Worm (Caenorhabditis elegans) whole organism, L4 larva: ENCODE results near the gene elo-8.
A peak's percentile ranks its signal among the peaks of the same experiment; 100 is the strongest.

Source experiments
- F37D6.2 ChIP-seq: sonication (generic microtip); optimal IDR thresholded peaks from 2 replicates; lab custom pipeline; 2016; ENCODE audit warnings: mild to moderate bottlenecking, missing genetic modification characterization, missing compliant biosample characterization
- F44E2.7 ChIP-seq: fragments of 200-800 bp; sonication (Bioruptor generic); IDR thresholded peaks from 2 replicates; pipeline ENCODE4 v2.1.2; 2022; ENCODE audit warnings: missing genetic modification characterization, missing compliant biosample characterization
- F49E8.2 ChIP-seq: sonication (generic microtip); optimal IDR thresholded peaks from 2 replicates; lab custom pipeline; 2016; ENCODE audit warnings: missing compliant biosample characterization, mild to moderate bottlenecking, missing genetic modification characterization, borderline replicate concordance
- R02D3.7 ChIP-seq: fragments of 150-350 bp; sonication (generic microtip); optimal IDR thresholded peaks from 3 replicates; lab custom pipeline; 2014; ENCODE audit warnings: missing biosample characterization, missing genetic modification characterization
- Y48G9A.11 ChIP-seq: fragments of 200-800 bp; sonication (Bioruptor generic); IDR thresholded peaks from 2 replicates; pipeline ENCODE4 v1.3.6; 2022; ENCODE audit warnings: missing genetic modification reagents, missing genetic modification characterization, missing compliant biosample characterization
- ZK546.5 ChIP-seq, 2 experiments: sonication (generic microtip); optimal IDR thresholded peaks; 2 replicates each; lab custom pipeline; 2017; ENCODE audit warnings: missing biosample characterization in 2 of 2, missing genetic modification characterization in 2 of 2
- aly-2 ChIP-seq: sonication (generic microtip); optimal IDR thresholded peaks from 2 replicates; lab custom pipeline; 2018; ENCODE audit warnings: missing biosample characterization, missing genetic modification characterization
- ama-1 ChIP-seq: fragments of 150-350 bp; optimal IDR thresholded peaks from 2 replicates; lab custom pipeline; 2014; ENCODE audit warnings: inconsistent platforms, mixed read lengths
- ceh-20 ChIP-seq: fragments of 200-800 bp; sonication (Bioruptor generic); IDR thresholded peaks from 2 replicates; pipeline ENCODE4 v1.3.6; 2022; ENCODE audit warnings: missing genetic modification reagents, missing genetic modification characterization, missing compliant biosample characterization
- cey-2 ChIP-seq: sonication (generic microtip); optimal IDR thresholded peaks from 3 replicates; lab custom pipeline; 2017; ENCODE audit warnings: missing genetic modification characterization, mild to moderate bottlenecking, missing compliant biosample characterization, antibody characterized with exemption, borderline replicate concordance; ENCODE audit not compliant: insufficient read depth
- dpl-1 ChIP-seq: fragments of 150-350 bp; optimal IDR thresholded peaks from 2 replicates; lab custom pipeline; 2014; ENCODE audit warnings: missing biosample characterization, missing genetic modification reagents, missing genetic modification characterization
- egl-27 ChIP-seq: sonication (generic microtip); optimal IDR thresholded peaks from 3 replicates; lab custom pipeline; 2017; ENCODE audit warnings: missing biosample characterization, missing genetic modification reagents, missing genetic modification characterization
- egl-43 ChIP-seq: fragments of 200-800 bp; sonication (Bioruptor generic); IDR thresholded peaks from 2 replicates; pipeline ENCODE4 v1.3.6; 2022; ENCODE audit warnings: missing genetic modification reagents, missing genetic modification characterization, missing compliant biosample characterization
- fos-1 ChIP-seq: fragments of 150-350 bp; optimal IDR thresholded peaks from 2 replicates; lab custom pipeline; 2014; ENCODE audit warnings: missing biosample characterization, missing genetic modification characterization
- hif-1 ChIP-seq, 2 experiments: sonication (generic microtip); optimal IDR thresholded peaks; 2 replicates each; lab custom pipeline; 2016 to 2017; ENCODE audit warnings: missing compliant biosample characterization in 2 of 2, missing genetic modification characterization in 2 of 2, missing genetic modification reagents in 2 of 2, missing genotype in 2 of 2, mild to moderate bottlenecking in 1 of 2
- hlh-11 ChIP-seq: fragments of 200-800 bp; sonication (Bioruptor generic); optimal IDR thresholded peaks from 2 replicates; lab custom pipeline; 2018; ENCODE audit warnings: mild to moderate bottlenecking, missing genetic modification characterization, missing compliant biosample characterization
- hlh-30 ChIP-seq: sonication (generic microtip); optimal IDR thresholded peaks from 2 replicates; lab custom pipeline; 2017; ENCODE audit warnings: antibody characterized with exemption, mild to moderate bottlenecking, missing genetic modification characterization, missing compliant biosample characterization; ENCODE audit not compliant: insufficient read depth
- hmg-1.1 ChIP-seq: fragments of 200-800 bp; sonication (Bioruptor generic); IDR thresholded peaks from 2 replicates; pipeline ENCODE4 v1.3.6; 2022; ENCODE audit warnings: missing genetic modification reagents, missing genetic modification characterization, missing compliant biosample characterization
- lim-7 ChIP-seq: fragments of 200-800 bp; sonication (Bioruptor generic); IDR thresholded peaks from 2 replicates; pipeline ENCODE4 v1.3.6; 2022; ENCODE audit warnings: missing genetic modification characterization, missing compliant biosample characterization
- lin-39 ChIP-seq: fragments of 150-350 bp; optimal IDR thresholded peaks from 2 replicates; lab custom pipeline; 2014; ENCODE audit warnings: missing biosample characterization, missing genetic modification reagents, missing genetic modification characterization
- lsy-2 ChIP-seq, 2 experiments: fragments of 150-350 bp in 1 of 2; sonication (generic microtip) in 1 of 2; optimal IDR thresholded peaks; 2 replicates each; lab custom pipeline; 2014 to 2017; ENCODE audit warnings: missing biosample characterization in 2 of 2, missing genetic modification characterization in 2 of 2
- mdl-1 ChIP-seq, 2 experiments: fragments of 150-350 bp in 1 of 2; sonication (generic microtip) in 1 of 2; optimal IDR thresholded peaks; 2 replicates each; lab custom pipeline; 2014 to 2017; ENCODE audit warnings: missing biosample characterization in 2 of 2, missing genetic modification characterization in 2 of 2
- mep-1 ChIP-seq: fragments of 150-350 bp; sonication (generic microtip); optimal IDR thresholded peaks from 3 replicates; lab custom pipeline; 2014; ENCODE audit warnings: missing biosample characterization, missing genetic modification characterization
- mxl-3 ChIP-seq: fragments of 200-800 bp; sonication (Bioruptor generic); optimal IDR thresholded peaks from 2 replicates; lab custom pipeline; 2018; ENCODE audit warnings: mild to moderate bottlenecking, missing genetic modification characterization, missing compliant biosample characterization
- nhr-102 ChIP-seq: sonication (generic microtip); optimal IDR thresholded peaks from 2 replicates; lab custom pipeline; 2016; ENCODE audit warnings: mild to moderate bottlenecking, missing genetic modification characterization, moderate library complexity, missing compliant biosample characterization
- nhr-111 ChIP-seq: fragments of 200-800 bp; sonication (Bioruptor generic); optimal IDR thresholded peaks from 2 replicates; lab custom pipeline; 2018; ENCODE audit warnings: mild to moderate bottlenecking, missing genetic modification characterization, missing compliant biosample characterization
- nhr-6 ChIP-seq: fragments of 150-350 bp; optimal IDR thresholded peaks from 2 replicates; lab custom pipeline; 2014; ENCODE audit warnings: missing biosample characterization, missing genetic modification characterization
- nhr-76 ChIP-seq: fragments of 150-350 bp; optimal IDR thresholded peaks from 2 replicates; lab custom pipeline; 2014; ENCODE audit warnings: missing biosample characterization, missing genetic modification characterization
- rbr-2 ChIP-seq: sonication (generic microtip); optimal IDR thresholded peaks from 2 replicates; lab custom pipeline; 2016; ENCODE audit warnings: missing genotype, missing genetic modification characterization, missing compliant biosample characterization
- saeg-2 ChIP-seq: fragments of 200-800 bp; sonication (Bioruptor generic); IDR thresholded peaks from 2 replicates; pipeline ENCODE4 v1.3.6; 2022; ENCODE audit warnings: missing genetic modification reagents, missing genetic modification characterization, missing compliant biosample characterization
- sdz-12 ChIP-seq: fragments of 200-800 bp; sonication (Bioruptor generic); optimal IDR thresholded peaks from 2 replicates; lab custom pipeline; 2018; ENCODE audit warnings: mild to moderate bottlenecking, missing genetic modification characterization, missing compliant biosample characterization
- set-16 ChIP-seq: fragments of 200-800 bp; sonication (Bioruptor generic); IDR thresholded peaks from 2 replicates; pipeline ENCODE4 v1.3.6; 2022; ENCODE audit warnings: missing genetic modification reagents, missing genetic modification characterization, missing compliant biosample characterization
- skn-1 ChIP-seq: fragments of 150-350 bp; optimal IDR thresholded peaks from 2 replicates; lab custom pipeline; 2014; ENCODE audit warnings: missing biosample characterization, missing genetic modification characterization
- snpc-1.2 ChIP-seq: fragments of 200-800 bp; sonication (Bioruptor generic); IDR thresholded peaks from 2 replicates; pipeline ENCODE4 v1.3.6; 2022; ENCODE audit warnings: missing genetic modification reagents, missing genetic modification characterization, missing compliant biosample characterization
- snpc-4 ChIP-seq: fragments of 150-350 bp; optimal IDR thresholded peaks from 2 replicates; lab custom pipeline; 2014; ENCODE audit warnings: missing biosample characterization, missing genetic modification characterization
- spr-1 ChIP-seq: sonication (generic microtip); optimal IDR thresholded peaks from 2 replicates; lab custom pipeline; 2016; ENCODE audit warnings: mild to moderate bottlenecking, missing genetic modification characterization, missing compliant biosample characterization
- spr-3 ChIP-seq: fragments of 200-800 bp; sonication (Bioruptor generic); optimal IDR thresholded peaks from 2 replicates; lab custom pipeline; 2018; ENCODE audit warnings: mild to moderate bottlenecking, missing genetic modification characterization, missing compliant biosample characterization
- tag-97 ChIP-seq: fragments of 200-800 bp; sonication (Bioruptor generic); IDR thresholded peaks from 2 replicates; pipeline ENCODE4 v1.3.6; 2022; ENCODE audit warnings: missing genetic modification characterization, missing compliant biosample characterization
- unc-130 ChIP-seq: sonication (generic microtip); optimal IDR thresholded peaks from 2 replicates; lab custom pipeline; 2016; ENCODE audit warnings: missing genetic modification reagents, missing genetic modification characterization, missing compliant biosample characterization
- unc-39 ChIP-seq: sonication (generic microtip); optimal IDR thresholded peaks from 2 replicates; lab custom pipeline; 2017; ENCODE audit warnings: missing biosample characterization, missing genetic modification characterization
- unc-62 ChIP-seq, 3 experiments: fragments of 150-350 bp in 1 of 3; sonication (generic microtip); optimal IDR thresholded peaks in 2 of 3; peaks in 1 of 3; 1 replicate in 1 of 3; 2 replicates in 2 of 3; lab custom pipeline; 2014 to 2017; ENCODE audit warnings: missing biosample characterization in 3 of 3, missing genetic modification characterization in 3 of 3, missing genetic modification reagents in 3 of 3, missing genotype in 1 of 3
- vab-7 ChIP-seq: fragments of 200-800 bp; sonication (Bioruptor generic); IDR thresholded peaks from 2 replicates; pipeline ENCODE4 v1.3.6; 2022; ENCODE audit warnings: missing genetic modification reagents, missing genetic modification characterization, missing compliant biosample characterization
- zag-1 ChIP-seq: fragments of 150-350 bp; optimal IDR thresholded peaks from 2 replicates; lab custom pipeline; 2014; ENCODE audit warnings: missing biosample characterization, missing genetic modification characterization
- zfp-2 ChIP-seq: sonication (generic microtip); optimal IDR thresholded peaks from 2 replicates; lab custom pipeline; 2016; ENCODE audit warnings: mild to moderate bottlenecking, missing genetic modification characterization, missing compliant biosample characterization
- zip-2 ChIP-seq: fragments of 150-350 bp; optimal IDR thresholded peaks from 2 replicates; lab custom pipeline; 2014; ENCODE audit warnings: missing biosample characterization, missing genetic modification characterization

Gene elo-8

ce11 chrIII:11202992-11203391 is 28.9 kb downstream of the elo-8 start (continued):
- no peak for TF ChIP-seq zag-1 (tag; lab: Kevin White, UChicago)
- TF ChIP-seq dpl-1, result no peak
- TF ChIP-seq set-16 (GFP tag; lab: Robert Waterston, UW), result peak; percentile 100
- TF ChIP-seq tag-97 (GFP tag; lab: Robert Waterston, UW), result no peak
- TF ChIP-seq nhr-6, result no peak
- TF ChIP-seq ceh-20 (GFP tag; lab: Robert Waterston, UW), result peak; percentile 75
- peak; percentile 36 for TF ChIP-seq rbr-2 (tag; lab: Kevin White, UChicago)
- peak in 1 of 2 experiments; percentile 34 for TF ChIP-seq hif-1 (tag; optimal IDR thresholded peaks at IDR 0.05; lab: Kevin White, UChicago)
- peak in 1 of 2 experiments; percentile 41 for TF ChIP-seq mdl-1 (tag; optimal IDR thresholded peaks at IDR 0.05; lab: Kevin White, UChicago)
- no peak for TF ChIP-seq ama-1 (lab: Kevin White, UChicago)
- peak; percentile 64 for TF ChIP-seq hlh-11 (tag; lab: Kevin White, UChicago)
- no peak for TF ChIP-seq nhr-102 (tag; lab: Kevin White, UChicago)
- no peak for TF ChIP-seq F49E8.2 (tag; lab: Kevin White, UChicago)
- peak; percentile 36 for TF ChIP-seq mxl-3 (GFP tag; lab: Kevin White, UChicago)
- TF ChIP-seq nhr-76 (tag; lab: Kevin White, UChicago), result no peak
- TF ChIP-seq snpc-4 (tag; lab: Kevin White, UChicago), result no peak
- TF ChIP-seq snpc-1.2, result no peak
- TF ChIP-seq egl-43 (GFP tag; lab: Robert Waterston, UW), result peak; percentile 63; the same call in 1 of the 2 replicates
- TF ChIP-seq fos-1 (tag; lab: Kevin White, UChicago), result no peak
- TF ChIP-seq F37D6.2 (tag; lab: Kevin White, UChicago), result peak; percentile 42
- TF ChIP-seq ZK546.5 (tag; optimal IDR thresholded peaks at IDR 0.05; lab: Kevin White, UChicago), result no peak
- peak; percentile 57 for TF ChIP-seq hlh-30 (tag; lab: Kevin White, UChicago)
- TF ChIP-seq unc-130 (GFP tag; lab: Kevin White, UChicago), result no peak
- TF ChIP-seq lin-39 (tag; lab: Kevin White, UChicago), result no peak

ce11 chrIII:11200879-11201518 is 30.9 kb downstream of the elo-8 start:
- TF ChIP-seq mdl-1 (tag; optimal IDR thresholded peaks at IDR 0.05; lab: Kevin White, UChicago) (peak in 1 of 2 experiments; percentile 43), hmg-1.1 (GFP tag; lab: Robert Waterston, UW) (0 out of 2 replicates have a peak, but pooled peaks have one; percentile 31), zip-2 (tag; lab: Kevin White, UChicago) (no peak), vab-7 (GFP tag; lab: Robert Waterston, UW) (no peak), spr-1 (tag; lab: Kevin White, UChicago) (no peak), F44E2.7 (GFP tag; lab: Robert Waterston, UW) (no peak), egl-27 (tag; lab: Kevin White, UChicago) (no peak), lim-7 (GFP tag; lab: Robert Waterston, UW) (no peak), unc-39 (tag; lab: Kevin White, UChicago) (no peak), tag-97 (GFP tag; lab: Robert Waterston, UW) (no peak), hlh-30 (tag; lab: Kevin White, UChicago) (no peak), cey-2 (tag; lab: Kevin White, UChicago) (no peak), spr-3 (GFP tag; lab: Kevin White, UChicago) (no peak), mep-1 (tag; lab: Kevin White, UChicago) (peak; percentile 34), lsy-2 (tag; optimal IDR thresholded peaks at IDR 0.05; lab: Kevin White, UChicago) (peak in 1 of 2 experiments; percentile 40), saeg-2 (GFP tag; lab: Robert Waterston, UW) (no peak), unc-62 (GFP tag; optimal IDR thresholded peaks at IDR 0.05 in 1 of 2; lab: Kevin White, UChicago) (peak in 1 of 2 experiments; percentile 95), unc-62 (tag; optimal IDR thresholded peaks at IDR 0.05; lab: Kevin White, UChicago) (no peak), sdz-12 (GFP tag; lab: Kevin White, UChicago) (no peak), nhr-111 (no peak), aly-2 (no peak), skn-1 (no peak), zfp-2 (tag; lab: Kevin White, UChicago) (no peak), ZK546.5 (tag; optimal IDR thresholded peaks at IDR 0.05; lab: Kevin White, UChicago) (no peak), R02D3.7 (tag; lab: Kevin White, UChicago) (no peak), Y48G9A.11 (GFP tag; lab: Robert Waterston, UW) (no peak)
